Worm (Caenorhabditis elegans) whole organism, mixed stage, embryonic: Measurements from ENCODE around the gene srv-16.

ENCODE experiments used
- M03D4.4 ChIP-seq: sonication (generic microtip); optimal IDR thresholded peaks from 2 replicates; lab custom pipeline; 2017; ENCODE audit warnings: mild to moderate bottlenecking, missing genetic modification characterization, missing compliant biosample characterization
- bed-3 ChIP-seq: fragments of 200-800 bp; sonication (Bioruptor generic); optimal IDR thresholded peaks from 3 replicates; lab custom pipeline; 2018; ENCODE audit warnings: mild to moderate bottlenecking, missing genetic modification characterization, moderate library complexity, missing compliant biosample characterization
- blmp-1 ChIP-seq: fragments of 150-350 bp; optimal IDR thresholded peaks from 2 replicates; lab custom pipeline; 2014; ENCODE audit warnings: missing biosample characterization, missing genetic modification characterization
- ceh-39 ChIP-seq: fragments of 150-350 bp; optimal IDR thresholded peaks from 2 replicates; lab custom pipeline; 2014; ENCODE audit warnings: missing biosample characterization, missing genetic modification characterization
- ceh-43 ChIP-seq: fragments of 200-800 bp; sonication (Bioruptor generic); optimal IDR thresholded peaks from 2 replicates; lab custom pipeline; 2018; ENCODE audit warnings: mild to moderate bottlenecking, missing genetic modification characterization, moderate library complexity, missing compliant biosample characterization
- ceh-83 ChIP-seq: fragments of 200-800 bp; sonication (Bioruptor generic); optimal IDR thresholded peaks from 2 replicates; lab custom pipeline; 2018; ENCODE audit warnings: mild to moderate bottlenecking, missing genetic modification characterization, missing compliant biosample characterization
- ces-1 ChIP-seq: fragments of 150-350 bp; optimal IDR thresholded peaks from 2 replicates; lab custom pipeline; 2014; ENCODE audit warnings: missing biosample characterization, missing genetic modification reagents, missing genetic modification characterization
- drap-1 ChIP-seq: fragments of 200-800 bp; sonication (Bioruptor generic); optimal IDR thresholded peaks from 3 replicates; lab custom pipeline; 2018; ENCODE audit warnings: mild to moderate bottlenecking, missing genetic modification characterization, missing compliant biosample characterization
- elt-1 ChIP-seq: sonication (generic microtip); optimal IDR thresholded peaks from 2 replicates; lab custom pipeline; 2017; ENCODE audit warnings: missing genetic modification characterization, mild to moderate bottlenecking, missing compliant biosample characterization, antibody characterized with exemption, moderate library complexity, borderline replicate concordance; ENCODE audit not compliant: insufficient read depth
- elt-3 ChIP-seq: fragments of 150-350 bp; optimal IDR thresholded peaks from 2 replicates; lab custom pipeline; 2014; ENCODE audit warnings: missing biosample characterization, missing genetic modification characterization
- flh-1 ChIP-seq: fragments of 200-800 bp; sonication (Bioruptor generic); optimal IDR thresholded peaks from 2 replicates; lab custom pipeline; 2018; ENCODE audit warnings: mild to moderate bottlenecking, missing genetic modification characterization, moderate library complexity, missing compliant biosample characterization
- ham-2 ChIP-seq: fragments of 200-800 bp; sonication (Bioruptor generic); optimal IDR thresholded peaks from 2 replicates; lab custom pipeline; 2018; ENCODE audit warnings: mild to moderate bottlenecking, missing genetic modification characterization, missing compliant biosample characterization
- hlh-1 ChIP-seq: fragments of 150-350 bp; optimal IDR thresholded peaks from 2 replicates; lab custom pipeline; 2014; ENCODE audit warnings: missing biosample characterization, missing genetic modification reagents, missing genetic modification characterization
- lin-13 ChIP-seq: fragments of 150-350 bp; optimal IDR thresholded peaks from 2 replicates; lab custom pipeline; 2014; ENCODE audit warnings: missing biosample characterization, missing genetic modification characterization
- lin-32 ChIP-seq: fragments of 200-800 bp; sonication (Bioruptor generic); optimal IDR thresholded peaks from 2 replicates; lab custom pipeline; 2018; ENCODE audit warnings: mild to moderate bottlenecking, missing genetic modification characterization, missing compliant biosample characterization
- lsy-2 ChIP-seq: fragments of 150-350 bp; optimal IDR thresholded peaks from 2 replicates; lab custom pipeline; 2014; ENCODE audit warnings: missing biosample characterization, missing genetic modification characterization
- mab-5 ChIP-seq: fragments of 150-350 bp; optimal IDR thresholded peaks from 2 replicates; lab custom pipeline; 2014; ENCODE audit warnings: missing biosample characterization, missing genetic modification characterization
- mep-1 ChIP-seq: fragments of 150-350 bp; optimal IDR thresholded peaks from 2 replicates; lab custom pipeline; 2017; ENCODE audit warnings: missing biosample characterization, missing genetic modification reagents, missing genetic modification characterization, inconsistent platforms
- mls-2 ChIP-seq: sonication (generic microtip); optimal IDR thresholded peaks from 2 replicates; lab custom pipeline; 2016; ENCODE audit warnings: mild to moderate bottlenecking, missing genetic modification characterization, moderate library complexity, missing compliant biosample characterization
- nhr-12 ChIP-seq: fragments of 150-350 bp; optimal IDR thresholded peaks from 2 replicates; lab custom pipeline; 2014; ENCODE audit warnings: missing biosample characterization, missing genetic modification characterization
- nhr-2 ChIP-seq: fragments of 150-350 bp; optimal IDR thresholded peaks from 2 replicates; lab custom pipeline; 2014; ENCODE audit warnings: missing biosample characterization, missing genetic modification characterization
- nhr-237 ChIP-seq: fragments of 150-350 bp; optimal IDR thresholded peaks from 2 replicates; lab custom pipeline; 2014; ENCODE audit warnings: missing biosample characterization, missing genetic modification characterization
- nhr-28 ChIP-seq: fragments of 150-350 bp; optimal IDR thresholded peaks from 2 replicates; lab custom pipeline; 2014; ENCODE audit warnings: missing biosample characterization, missing genetic modification characterization
- pha-4 ChIP-seq: fragments of 150-350 bp; optimal IDR thresholded peaks from 2 replicates; lab custom pipeline; 2018; ENCODE audit warnings: missing biosample characterization, missing genetic modification reagents, missing genetic modification characterization
- sem-2 ChIP-seq: fragments of 200-800 bp; sonication (Bioruptor generic); optimal IDR thresholded peaks from 2 replicates; lab custom pipeline; 2018; ENCODE audit warnings: mild to moderate bottlenecking, missing genetic modification characterization, missing compliant biosample characterization
- snpc-4 ChIP-seq: fragments of 150-350 bp; optimal IDR thresholded peaks from 2 replicates; lab custom pipeline; 2014; ENCODE audit warnings: missing biosample characterization, missing genetic modification characterization
- sptf-1 ChIP-seq: sonication (generic microtip); optimal IDR thresholded peaks from 2 replicates; lab custom pipeline; 2017; ENCODE audit warnings: mild to moderate bottlenecking, missing genetic modification characterization, moderate library complexity, missing compliant biosample characterization
- unc-120 ChIP-seq: sonication (generic microtip); optimal IDR thresholded peaks from 2 replicates; lab custom pipeline; 2017; ENCODE audit warnings: missing genetic modification characterization, missing compliant biosample characterization; ENCODE audit not compliant: poor library complexity, severe bottlenecking
- unc-39 ChIP-seq: fragments of 150-350 bp; optimal IDR thresholded peaks from 2 replicates; lab custom pipeline; 2014; ENCODE audit warnings: missing biosample characterization, missing genetic modification characterization
- unc-62 ChIP-seq: fragments of 150-350 bp; optimal IDR thresholded peaks from 2 replicates; lab custom pipeline; 2014; ENCODE audit warnings: missing biosample characterization, missing genetic modification reagents, missing genetic modification characterization
- zip-8 ChIP-seq: fragments of 150-350 bp; optimal IDR thresholded peaks from 2 replicates; lab custom pipeline; 2014; ENCODE audit warnings: missing biosample characterization, missing genetic modification characterization
- ztf-11 ChIP-seq: fragments of 150-350 bp; optimal IDR thresholded peaks from 2 replicates; lab custom pipeline; 2014; ENCODE audit warnings: missing biosample characterization, missing genetic modification characterization

Gene srv-16

DNA sequence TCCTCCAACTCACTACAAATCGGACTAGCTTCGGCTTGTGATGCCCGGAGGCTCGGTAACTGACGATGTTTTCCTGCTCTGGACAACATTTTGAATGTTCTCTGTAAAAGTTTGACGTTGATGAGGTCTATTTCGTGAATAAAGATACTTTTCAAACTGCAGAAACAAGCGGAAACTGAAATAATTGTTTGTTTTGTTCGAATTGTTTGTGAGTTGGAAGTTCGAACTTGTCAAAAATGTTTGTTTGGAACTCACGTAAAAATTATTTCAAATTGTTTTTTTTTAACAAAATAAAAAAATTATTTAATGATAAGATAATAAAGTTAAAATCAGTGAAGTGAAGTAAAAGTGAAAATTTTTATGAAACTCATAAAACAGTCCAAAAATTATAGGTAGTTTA lies 7.7 kb upstream of the srv-16 start, which contains the start of gene Y105C5B.11:
Gene Y105C5B.11, minus strand, starts transcription at position 101 of the 400 bp plus-strand sequence.
- TF ChIP-seq M03D4.4 (tag; lab: Kevin White, UChicago), result no peak
- TF ChIP-seq ceh-43 (GFP tag; lab: Kevin White, UChicago), result no peak
- no peak for TF ChIP-seq snpc-4 (tag; lab: Kevin White, UChicago)
- TF ChIP-seq elt-1, result no peak
- no peak for TF ChIP-seq elt-3 (tag; lab: Kevin White, UChicago)
- TF ChIP-seq nhr-2 (tag; lab: Kevin White, UChicago), result no peak
- no peak for TF ChIP-seq blmp-1
- no peak for TF ChIP-seq mab-5 (tag; lab: Kevin White, UChicago)

DNA sequence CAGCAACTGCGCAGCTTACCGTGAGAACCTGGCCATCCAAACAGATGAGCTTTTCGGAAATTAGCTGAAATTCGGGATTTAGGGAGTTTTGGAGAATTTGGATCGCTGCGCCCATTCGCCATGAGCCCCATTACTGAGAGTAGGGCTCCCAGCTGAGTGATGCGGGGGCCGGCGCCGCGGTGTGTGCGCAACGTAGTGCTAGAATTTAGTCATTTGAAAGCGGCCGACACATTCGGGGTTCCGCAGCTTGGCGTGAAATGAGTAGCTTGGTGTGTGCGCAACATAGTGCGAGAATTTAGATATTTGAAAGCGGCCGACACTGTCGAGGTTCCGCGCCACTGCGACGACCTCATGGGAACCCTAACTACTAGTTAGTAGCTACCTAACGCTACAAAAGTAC lies 7.1 kb upstream of the srv-16 start:
- TF ChIP-seq mls-2 (tag; lab: Kevin White, UChicago), result no peak
- no peak for TF ChIP-seq ztf-11
- no peak for TF ChIP-seq drap-1 (GFP tag; lab: Kevin White, UChicago)
- no peak for TF ChIP-seq elt-3 (tag; lab: Kevin White, UChicago)
- no peak for TF ChIP-seq mep-1

DNA sequence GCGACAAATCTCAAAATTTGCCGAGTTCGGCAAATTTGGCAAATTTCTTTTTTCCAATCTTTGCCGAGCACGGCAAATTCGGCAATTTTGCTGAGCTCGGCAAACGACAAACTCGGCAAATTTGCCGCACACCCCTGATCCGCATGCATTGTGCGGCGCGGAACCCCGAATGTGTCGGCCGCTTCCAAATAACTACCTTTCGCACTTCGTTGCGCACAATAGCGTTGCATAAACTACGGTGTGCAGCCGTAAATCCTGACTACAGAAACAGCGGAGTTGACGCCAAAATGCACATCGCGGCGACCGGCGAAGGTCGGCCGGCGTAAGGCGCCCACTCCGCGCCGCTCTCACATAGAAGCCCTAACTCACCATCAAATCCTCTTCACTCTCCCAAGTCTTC lies 4.8 kb upstream of the srv-16 start:
- TF ChIP-seq M03D4.4 (tag; lab: Kevin White, UChicago) (no peak), ceh-83 (GFP tag; lab: Kevin White, UChicago) (peak; percentile 10)
- TF ChIP-seq, all 35 proteins: peak for 1

DNA sequence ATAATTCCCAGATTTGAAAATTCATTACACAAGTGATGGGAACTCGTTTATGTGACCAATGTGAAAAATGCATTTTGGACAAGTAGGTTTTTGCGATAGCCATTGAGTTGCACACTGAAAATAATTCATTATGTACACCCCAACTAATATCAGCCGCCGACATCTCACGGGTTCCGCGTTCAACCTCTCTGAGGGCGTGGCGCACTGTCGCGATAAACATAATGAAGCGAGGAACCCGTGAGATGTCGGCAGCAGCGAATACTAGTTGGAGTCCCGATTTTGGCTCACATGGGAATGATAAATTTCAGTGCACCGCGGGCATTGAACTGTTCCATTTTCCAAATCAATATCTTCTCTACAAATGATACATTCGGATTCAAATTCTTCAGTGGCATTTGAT lies 3.4 kb upstream of the srv-16 start:
- TF ChIP-seq pha-4 (tag; lab: Kevin White, UChicago) (no peak), sptf-1 (tag; lab: Kevin White, UChicago) (no peak), elt-1 (no peak), mab-5 (tag; lab: Kevin White, UChicago) (no peak), unc-120 (tag; lab: Kevin White, UChicago) (no peak), drap-1 (GFP tag; lab: Kevin White, UChicago) (no peak), M03D4.4 (tag; lab: Kevin White, UChicago) (no peak), nhr-12 (no peak), lin-32 (GFP tag; lab: Kevin White, UChicago) (no peak), unc-39 (no peak), elt-3 (tag; lab: Kevin White, UChicago) (no peak), nhr-28 (tag; lab: Kevin White, UChicago) (no peak), blmp-1 (no peak), ceh-39 (tag; lab: Kevin White, UChicago) (no peak), mep-1 (no peak), ham-2 (GFP tag; lab: Kevin White, UChicago) (no peak), lin-13 (tag; lab: Kevin White, UChicago) (no peak), zip-8 (tag; lab: Kevin White, UChicago) (no peak)

DNA sequence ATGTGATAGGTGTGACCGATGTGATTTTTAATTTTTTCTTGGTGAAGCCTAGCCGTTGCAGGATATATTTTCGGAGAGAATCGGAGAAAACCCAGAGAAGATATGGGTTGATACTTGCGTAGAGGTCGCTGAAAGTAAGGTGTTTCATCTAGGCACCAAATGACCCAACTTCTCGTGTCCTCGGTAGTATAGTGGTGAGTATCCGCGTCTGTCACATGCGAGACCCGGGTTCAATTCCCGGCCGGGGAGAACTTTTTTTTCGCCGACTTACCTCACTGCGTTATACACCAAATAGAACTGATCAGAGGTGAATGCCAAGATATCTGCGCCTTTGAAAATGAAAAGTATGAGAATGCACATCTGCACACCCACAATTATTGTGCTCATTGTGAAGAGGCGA lies 1.9 kb downstream of the srv-16 start:
- TF ChIP-seq sptf-1 (tag; lab: Kevin White, UChicago) (peak; percentile 22), drap-1 (GFP tag; lab: Kevin White, UChicago) (peak; percentile 48), lsy-2 (tag; lab: Kevin White, UChicago) (no peak), lin-32 (GFP tag; lab: Kevin White, UChicago) (peak; percentile 4), blmp-1 (no peak), M03D4.4 (tag; lab: Kevin White, UChicago) (peak; percentile 35), ztf-11 (no peak), nhr-28 (tag; lab: Kevin White, UChicago) (no peak), nhr-237 (tag; lab: Kevin White, UChicago) (no peak)
- TF ChIP-seq, all 35 proteins: peak for 4

DNA sequence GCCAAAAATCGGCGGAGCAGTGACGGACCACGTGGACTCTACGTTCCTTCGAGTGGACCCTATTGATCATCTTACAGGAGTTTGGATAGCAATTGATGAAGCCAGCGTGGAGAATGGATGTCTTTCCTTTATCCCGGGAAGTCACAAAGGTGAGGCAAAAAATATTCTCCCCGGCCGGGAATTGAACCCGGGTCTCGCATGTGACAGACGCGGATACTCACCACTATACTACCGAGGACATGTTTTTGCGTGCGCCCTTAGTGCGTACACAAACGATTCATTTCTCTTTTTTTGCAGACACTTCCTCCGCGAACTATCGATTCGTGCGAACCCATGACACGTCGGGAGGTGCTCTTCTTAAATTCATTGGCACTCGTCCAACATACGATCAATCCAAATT lies 2.5 kb downstream of the srv-16 start:
- TF ChIP-seq sptf-1 (tag; lab: Kevin White, UChicago), result peak; percentile 57
- no peak for TF ChIP-seq M03D4.4 (tag; lab: Kevin White, UChicago)

DNA sequence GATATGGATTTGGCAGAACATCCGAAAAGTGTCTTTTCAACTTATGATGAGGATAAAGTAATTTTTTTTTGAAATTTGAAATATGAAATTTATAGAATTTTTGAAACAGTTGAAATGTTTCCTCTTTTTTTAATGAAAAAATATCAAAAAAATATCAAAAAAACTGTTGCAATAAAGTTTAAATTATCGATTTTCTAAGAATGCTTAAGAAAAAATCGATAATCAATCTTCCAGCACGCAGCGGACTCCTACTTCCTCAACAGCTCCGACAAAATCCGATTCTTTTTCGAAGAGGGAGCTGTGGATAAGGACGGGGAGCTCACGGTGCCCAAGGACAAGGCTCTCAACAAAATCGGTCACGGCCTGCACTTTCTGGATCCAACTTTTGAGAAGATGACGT lies 3.0 kb downstream of the srv-16 start:
- TF ChIP-seq unc-62 (GFP tag; lab: Kevin White, UChicago) (no peak), ceh-83 (GFP tag; lab: Kevin White, UChicago) (no peak), pha-4 (tag; lab: Kevin White, UChicago) (no peak), ceh-39 (tag; lab: Kevin White, UChicago) (no peak), sem-2 (GFP tag; lab: Kevin White, UChicago) (no peak), bed-3 (GFP tag; lab: Kevin White, UChicago) (no peak), hlh-1 (tag; lab: Kevin White, UChicago) (no peak), nhr-28 (tag; lab: Kevin White, UChicago) (no peak), ham-2 (GFP tag; lab: Kevin White, UChicago) (no peak), elt-3 (tag; lab: Kevin White, UChicago) (no peak), mab-5 (tag; lab: Kevin White, UChicago) (no peak), lin-32 (GFP tag; lab: Kevin White, UChicago) (no peak), ces-1 (no peak), unc-39 (no peak), nhr-237 (tag; lab: Kevin White, UChicago) (no peak), flh-1 (GFP tag; lab: Kevin White, UChicago) (no peak), mep-1 (no peak)
